Worm (Caenorhabditis elegans) whole organism, L3 larva: ENCODE results near the gene Y75B12B.11.

Experiments
- R02D3.7 ChIP-seq: fragments of 150-350 bp; optimal IDR thresholded peaks from 2 replicates; lab custom pipeline; 2014; ENCODE audit warnings: missing biosample characterization, missing genetic modification characterization
- ZK546.5 ChIP-seq: sonication (generic microtip); optimal IDR thresholded peaks from 2 replicates; lab custom pipeline; 2017; ENCODE audit warnings: missing biosample characterization, missing genetic modification characterization
- aly-2 ChIP-seq: fragments of 150-350 bp; optimal IDR thresholded peaks from 2 replicates; lab custom pipeline; 2014; ENCODE audit warnings: missing biosample characterization, missing genetic modification characterization
- ama-1 ChIP-seq: fragments of 150-350 bp; optimal IDR thresholded peaks from 2 replicates; lab custom pipeline; 2018
- ceh-16 ChIP-seq: sonication (generic microtip); optimal IDR thresholded peaks from 2 replicates; lab custom pipeline; 2017; ENCODE audit warnings: missing biosample characterization, missing genetic modification characterization
- ceh-28 ChIP-seq: fragments of 150-350 bp; optimal IDR thresholded peaks from 2 replicates; lab custom pipeline; 2014; ENCODE audit warnings: missing biosample characterization, missing genetic modification reagents, missing genetic modification characterization
- ceh-82 ChIP-seq: fragments of 150-350 bp; optimal IDR thresholded peaks from 2 replicates; lab custom pipeline; 2014; ENCODE audit warnings: missing biosample characterization, missing genetic modification characterization
- ceh-9 ChIP-seq: sonication (generic microtip); optimal IDR thresholded peaks from 2 replicates; lab custom pipeline; 2018; ENCODE audit warnings: missing biosample characterization, missing genetic modification characterization
- daf-12 ChIP-seq: fragments of 150-350 bp; optimal IDR thresholded peaks from 2 replicates; lab custom pipeline; 2014; ENCODE audit warnings: missing biosample characterization, missing genetic modification reagents, missing genetic modification characterization
- egl-27 ChIP-seq: sonication (generic microtip); optimal IDR thresholded peaks from 4 replicates; lab custom pipeline; 2017; ENCODE audit warnings: missing biosample characterization, missing genetic modification reagents, missing genetic modification characterization
- egl-5 ChIP-seq: fragments of 150-350 bp; optimal IDR thresholded peaks from 2 replicates; lab custom pipeline; 2017; ENCODE audit warnings: missing biosample characterization, missing genetic modification reagents, missing genetic modification characterization, inconsistent platforms
- elt-1 ChIP-seq: fragments of 150-350 bp; optimal IDR thresholded peaks from 2 replicates; lab custom pipeline; 2014; ENCODE audit warnings: missing biosample characterization, missing genetic modification characterization
- elt-2 ChIP-seq: sonication (generic microtip); optimal IDR thresholded peaks from 2 replicates; lab custom pipeline; 2016; ENCODE audit warnings: missing genetic modification reagents, mild to moderate bottlenecking, missing genetic modification characterization, missing compliant biosample characterization
- eor-1 ChIP-seq, 2 experiments: fragments of 150-350 bp; optimal IDR thresholded peaks; 2 replicates each; lab custom pipeline; 2014 to 2018; ENCODE audit warnings: missing biosample characterization in 2 of 2, missing genetic modification characterization in 2 of 2
- fkh-10 ChIP-seq: sonication (generic microtip); optimal IDR thresholded peaks from 2 replicates; lab custom pipeline; 2017; ENCODE audit warnings: missing biosample characterization, missing genetic modification reagents, missing genetic modification characterization
- fkh-2 ChIP-seq: fragments of 150-350 bp; optimal IDR thresholded peaks from 2 replicates; lab custom pipeline; 2014; ENCODE audit warnings: missing biosample characterization, missing genetic modification reagents, missing genetic modification characterization
- fos-1 ChIP-seq: fragments of 150-350 bp; optimal IDR thresholded peaks from 2 replicates; lab custom pipeline; 2014; ENCODE audit warnings: missing biosample characterization, missing genetic modification characterization
- hmg-11 ChIP-seq: sonication (generic microtip); optimal IDR thresholded peaks from 2 replicates; lab custom pipeline; 2016; ENCODE audit warnings: missing genetic modification characterization, missing compliant biosample characterization
- jun-1 ChIP-seq: fragments of 150-350 bp; optimal IDR thresholded peaks from 2 replicates; lab custom pipeline; 2014; ENCODE audit warnings: missing biosample characterization, missing genetic modification reagents, missing genetic modification characterization
- lin-39 ChIP-seq: fragments of 150-350 bp; optimal IDR thresholded peaks from 2 replicates; lab custom pipeline; 2018; ENCODE audit warnings: missing biosample characterization, missing genetic modification reagents, missing genetic modification characterization
- lsy-12 ChIP-seq: sonication (generic microtip); optimal IDR thresholded peaks from 2 replicates; lab custom pipeline; 2016; ENCODE audit warnings: mild to moderate bottlenecking, missing genetic modification characterization, missing compliant biosample characterization
- mml-1 ChIP-seq: fragments of 150-350 bp; sonication (generic microtip); optimal IDR thresholded peaks from 3 replicates; lab custom pipeline; 2014; ENCODE audit warnings: missing biosample characterization, missing genetic modification characterization
- nhr-23 ChIP-seq: fragments of 150-350 bp; optimal IDR thresholded peaks from 2 replicates; lab custom pipeline; 2014; ENCODE audit warnings: missing biosample characterization, missing genetic modification reagents, missing genetic modification characterization
- nhr-237 ChIP-seq: fragments of 150-350 bp; optimal IDR thresholded peaks from 2 replicates; lab custom pipeline; 2014; ENCODE audit warnings: missing biosample characterization, missing genetic modification characterization
- nhr-25 ChIP-seq: sonication (generic microtip); optimal IDR thresholded peaks from 2 replicates; lab custom pipeline; 2017; ENCODE audit warnings: missing biosample characterization, missing genetic modification characterization
- nhr-28 ChIP-seq: fragments of 150-350 bp; optimal IDR thresholded peaks from 2 replicates; lab custom pipeline; 2014; ENCODE audit warnings: missing biosample characterization, missing genetic modification characterization
- nhr-43 ChIP-seq: sonication (generic microtip); optimal IDR thresholded peaks from 2 replicates; lab custom pipeline; 2016; ENCODE audit warnings: mild to moderate bottlenecking, missing genetic modification characterization, missing compliant biosample characterization; ENCODE audit not compliant: poor library complexity, severe bottlenecking
- nhr-67 ChIP-seq: fragments of 150-350 bp; optimal IDR thresholded peaks from 2 replicates; lab custom pipeline; 2014; ENCODE audit warnings: missing biosample characterization, missing genetic modification characterization
- nhr-76 ChIP-seq: fragments of 150-350 bp; sonication (generic microtip); optimal IDR thresholded peaks from 5 replicates; lab custom pipeline; 2014; ENCODE audit warnings: missing biosample characterization, missing genetic modification characterization
- nhr-77 ChIP-seq: fragments of 150-350 bp; optimal IDR thresholded peaks from 2 replicates; lab custom pipeline; 2014; ENCODE audit warnings: missing biosample characterization, missing genetic modification characterization
- pha-4 ChIP-seq: fragments of 150-350 bp; optimal IDR thresholded peaks from 2 replicates; lab custom pipeline; 2014; ENCODE audit warnings: missing biosample characterization, missing genetic modification reagents, missing genetic modification characterization
- pqm-1 ChIP-seq: fragments of 150-350 bp; optimal IDR thresholded peaks from 2 replicates; lab custom pipeline; 2017; ENCODE audit warnings: missing biosample characterization, missing genetic modification characterization, inconsistent platforms
- sea-2 ChIP-seq: fragments of 150-350 bp; sonication (generic microtip); optimal IDR thresholded peaks from 4 replicates; lab custom pipeline; 2014; ENCODE audit warnings: missing biosample characterization, missing genetic modification reagents, missing genetic modification characterization
- skn-1 ChIP-seq: fragments of 150-350 bp; optimal IDR thresholded peaks from 2 replicates; lab custom pipeline; 2014; ENCODE audit warnings: missing biosample characterization, missing genetic modification characterization
- snpc-4 ChIP-seq: fragments of 150-350 bp; optimal IDR thresholded peaks from 2 replicates; lab custom pipeline; 2014; ENCODE audit warnings: missing biosample characterization, missing genetic modification characterization
- tbx-2 ChIP-seq: sonication (generic microtip); optimal IDR thresholded peaks from 2 replicates; lab custom pipeline; 2016; ENCODE audit warnings: mild to moderate bottlenecking, missing genetic modification characterization, missing compliant biosample characterization
- unc-39 ChIP-seq: sonication (generic microtip); optimal IDR thresholded peaks from 4 replicates; lab custom pipeline; 2017; ENCODE audit warnings: missing biosample characterization, missing genetic modification characterization
- unc-62 ChIP-seq: fragments of 150-350 bp; sonication (generic microtip); optimal IDR thresholded peaks from 4 replicates; lab custom pipeline; 2014; ENCODE audit warnings: missing biosample characterization, missing genetic modification reagents, missing genetic modification characterization
- zag-1 ChIP-seq: fragments of 150-350 bp; optimal IDR thresholded peaks from 2 replicates; lab custom pipeline; 2014; ENCODE audit warnings: missing biosample characterization, missing genetic modification characterization

Gene Y75B12B.11

ce11 chrV:15230243-15230642 is 39.1 kb downstream of the Y75B12B.11 start, which contains the start of gene srw-15:
srw-15 (plus strand) TSS chrV:15230543.
- TF ChIP-seq pha-4 (tag; lab: Kevin White, UChicago): no peak
- TF ChIP-seq zag-1: no peak
- no peak for TF ChIP-seq skn-1 (tag; lab: Kevin White, UChicago)
- TF ChIP-seq egl-27 (tag; lab: Kevin White, UChicago): no peak
- TF ChIP-seq fkh-10 (GFP tag; lab: Kevin White, UChicago): no peak
- TF ChIP-seq ZK546.5 (tag; lab: Kevin White, UChicago): no peak
- TF ChIP-seq sea-2 (GFP tag; lab: Kevin White, UChicago): no peak
- TF ChIP-seq ceh-9 (tag; lab: Kevin White, UChicago): no peak
- TF ChIP-seq nhr-77 (tag; lab: Kevin White, UChicago): no peak
- TF ChIP-seq nhr-23 (tag; lab: Kevin White, UChicago): no peak
- no peak for TF ChIP-seq eor-1 (tag; optimal IDR thresholded peaks at IDR 0.05; lab: Kevin White, UChicago)
- TF ChIP-seq ama-1 (lab: Kevin White, UChicago): no peak
- TF ChIP-seq aly-2: no peak
- no peak for TF ChIP-seq daf-12 (tag; lab: Kevin White, UChicago)
- no peak for TF ChIP-seq mml-1 (tag; lab: Kevin White, UChicago)
- TF ChIP-seq tbx-2 (tag; lab: Kevin White, UChicago): no peak
- no peak for TF ChIP-seq unc-62 (GFP tag; lab: Kevin White, UChicago)
- TF ChIP-seq hmg-11 (tag; lab: Kevin White, UChicago): no peak
- TF ChIP-seq egl-5: no peak

ce11 chrV:15232200-15232599 is 41.1 kb downstream of the Y75B12B.11 start, which contains the start of gene srw-13:
srw-13 (plus strand) TSS chrV:15232500.
- no peak for TF ChIP-seq sea-2 (GFP tag; lab: Kevin White, UChicago)
- no peak for TF ChIP-seq snpc-4 (tag; lab: Kevin White, UChicago)
- no peak for TF ChIP-seq egl-5
- no peak for TF ChIP-seq unc-62 (GFP tag; lab: Kevin White, UChicago)
- no peak for TF ChIP-seq eor-1 (tag; optimal IDR thresholded peaks at IDR 0.05; lab: Kevin White, UChicago)
- no peak for TF ChIP-seq lsy-12 (tag; lab: Kevin White, UChicago)
- TF ChIP-seq ceh-82 (tag; lab: Kevin White, UChicago): no peak
- no peak for TF ChIP-seq lin-39
- no peak for TF ChIP-seq nhr-77 (tag; lab: Kevin White, UChicago)
- no peak for TF ChIP-seq fkh-2 (tag; lab: Kevin White, UChicago)
- TF ChIP-seq nhr-67 (tag; lab: Kevin White, UChicago): no peak
- TF ChIP-seq nhr-76 (tag; lab: Kevin White, UChicago): no peak
- TF ChIP-seq tbx-2 (tag; lab: Kevin White, UChicago): no peak

- TF ChIP-seq ceh-82 (tag; lab: Kevin White, UChicago): no peak
Measured at ce11 chrV:15235661-15236060, 44.6 kb downstream of the Y75B12B.11 start, which contains the start of gene nhr-164. nhr-164 (minus strand) TSS chrV:15235761.

- TF ChIP-seq unc-39 (tag; lab: Kevin White, UChicago) (no peak), jun-1 (no peak), sea-2 (GFP tag; lab: Kevin White, UChicago) (no peak), mml-1 (tag; lab: Kevin White, UChicago) (no peak), eor-1 (tag; optimal IDR thresholded peaks at IDR 0.05; lab: Kevin White, UChicago) (no peak), fos-1 (tag; lab: Kevin White, UChicago) (no peak), egl-27 (tag; lab: Kevin White, UChicago) (no peak), ceh-9 (tag; lab: Kevin White, UChicago) (no peak), nhr-237 (tag; lab: Kevin White, UChicago) (no peak), ceh-28 (tag; lab: Kevin White, UChicago) (no peak), ama-1 (lab: Kevin White, UChicago) (no peak), skn-1 (tag; lab: Kevin White, UChicago) (no peak), nhr-25 (tag; lab: Kevin White, UChicago) (no peak), unc-62 (GFP tag; lab: Kevin White, UChicago) (no peak)
Measured at ce11 chrV:15238552-15238951, 47.5 kb downstream of the Y75B12B.11 start, which contains the start of gene srw-12. srw-12 (minus strand) TSS chrV:15238652.

ce11 chrV:15240215-15240614 is 49.1 kb downstream of the Y75B12B.11 start, which contains the start of gene srw-11:
srw-11 (minus strand) TSS chrV:15240315.
- no peak for TF ChIP-seq egl-27 (tag; lab: Kevin White, UChicago)
- TF ChIP-seq egl-5: no peak
- TF ChIP-seq R02D3.7 (tag; lab: Kevin White, UChicago): no peak
- TF ChIP-seq jun-1: no peak
- no peak for TF ChIP-seq nhr-77 (tag; lab: Kevin White, UChicago)
- no peak for TF ChIP-seq nhr-43 (tag; lab: Kevin White, UChicago)
- TF ChIP-seq fkh-2 (tag; lab: Kevin White, UChicago): no peak
- TF ChIP-seq elt-2 (tag; lab: Kevin White, UChicago): no peak
- no peak for TF ChIP-seq zag-1
- no peak for TF ChIP-seq ceh-16
- TF ChIP-seq elt-1 (tag; lab: Kevin White, UChicago): no peak
- no peak for TF ChIP-seq pqm-1 (tag; lab: Kevin White, UChicago)
- no peak for TF ChIP-seq ama-1 (lab: Kevin White, UChicago)
- TF ChIP-seq ceh-82 (tag; lab: Kevin White, UChicago): no peak
- no peak for TF ChIP-seq nhr-28 (tag; lab: Kevin White, UChicago)
